Fruit fly (Drosophila melanogaster) whole organism, prepupa: ENCODE measurements around the gene CG14689.

ENCODE experiments used
- Blimp-1 ChIP-seq: fragments of 200-800 bp; sonication (Bioruptor generic); optimal IDR thresholded peaks from 3 replicates; lab custom pipeline; 2017; ENCODE audit warnings: missing biosample characterization, missing genetic modification characterization, mild to moderate bottlenecking, moderate library complexity, missing genetic modification reagents
- CG10669 ChIP-seq: fragments of 200-800 bp; sonication (Bioruptor generic); optimal IDR thresholded peaks from 3 replicates; lab custom pipeline; 2018; ENCODE audit warnings: missing biosample characterization, mild to moderate bottlenecking, missing genetic modification characterization, moderate library complexity
- CG11294 ChIP-seq: fragments of 200-800 bp; sonication (Bioruptor generic); IDR thresholded peaks from 2 replicates; pipeline ENCODE4 v1.3.6; 2022; ENCODE audit warnings: missing biosample characterization, missing genetic modification characterization
- CG11902 ChIP-seq: fragments of 200-800 bp; sonication (Bioruptor generic); optimal IDR thresholded peaks from 3 replicates; lab custom pipeline; 2016; ENCODE audit warnings: missing biosample characterization, missing genetic modification characterization
- CG15336 ChIP-seq: fragments of 200-800 bp; sonication (Bioruptor generic); IDR thresholded peaks from 2 replicates; pipeline ENCODE4 v1.3.6; 2022; ENCODE audit warnings: missing biosample characterization, missing genetic modification characterization
- CG1621 ChIP-seq: fragments of 200-800 bp; sonication (Bioruptor generic); optimal IDR thresholded peaks from 3 replicates; lab custom pipeline; 2018; ENCODE audit warnings: missing biosample characterization, mild to moderate bottlenecking, missing genetic modification characterization
- CG16779 ChIP-seq: fragments of 200-800 bp; sonication (Bioruptor generic); optimal IDR thresholded peaks from 3 replicates; lab custom pipeline; 2017; ENCODE audit warnings: missing biosample characterization, mild to moderate bottlenecking, missing genetic modification characterization
- CG3032 ChIP-seq: fragments of 200-800 bp; optimal IDR thresholded peaks from 2 replicates; lab custom pipeline; 2019; ENCODE audit warnings: missing biosample characterization, mild to moderate bottlenecking, missing genetic modification characterization, moderate library complexity
- CG31627 ChIP-seq: fragments of 200-800 bp; sonication (Bioruptor generic); optimal IDR thresholded peaks from 3 replicates; lab custom pipeline; 2016; ENCODE audit warnings: missing biosample characterization, missing genetic modification characterization
- CG32006 ChIP-seq: fragments of 200-800 bp; sonication (Bioruptor generic); optimal IDR thresholded peaks from 3 replicates; lab custom pipeline; 2017; ENCODE audit warnings: missing biosample characterization, mild to moderate bottlenecking, missing genetic modification characterization
- CG4318 ChIP-seq: fragments of 200-800 bp; sonication (Bioruptor generic); optimal IDR thresholded peaks from 3 replicates; lab custom pipeline; 2017; ENCODE audit warnings: missing biosample characterization, mild to moderate bottlenecking, missing genetic modification characterization
- CG6163 ChIP-seq: fragments of 200-800 bp; sonication (Bioruptor generic); IDR thresholded peaks from 3 replicates; pipeline ENCODE4 v1.3.6; 2022; ENCODE audit warnings: missing biosample characterization, missing genetic modification characterization
- CG6276 ChIP-seq: fragments of 200-800 bp; sonication (Bioruptor generic); optimal IDR thresholded peaks from 2 replicates; lab custom pipeline; 2017; ENCODE audit warnings: missing biosample characterization, mild to moderate bottlenecking, missing genetic modification characterization
- CG6792 ChIP-seq: fragments of 200-800 bp; sonication (Bioruptor generic); optimal IDR thresholded peaks from 3 replicates; lab custom pipeline; 2016; ENCODE audit warnings: missing biosample characterization, missing genetic modification characterization
- CG6808 ChIP-seq: fragments of 200-800 bp; sonication (Bioruptor generic); optimal IDR thresholded peaks from 3 replicates; lab custom pipeline; 2017; ENCODE audit warnings: missing biosample characterization, missing genetic modification characterization, mild to moderate bottlenecking, moderate library complexity, missing genetic modification reagents
- CG6854 ChIP-seq: fragments of 200-800 bp; sonication (Bioruptor generic); optimal IDR thresholded peaks from 2 replicates; lab custom pipeline; 2017; ENCODE audit warnings: missing biosample characterization, mild to moderate bottlenecking, missing genetic modification characterization
- CG8119 ChIP-seq: fragments of 200-800 bp; sonication (Bioruptor generic); IDR thresholded peaks from 3 replicates; pipeline ENCODE4 v1.3.6; 2022; ENCODE audit warnings: missing biosample characterization, missing genetic modification characterization
- CG8319 ChIP-seq: fragments of 200-800 bp; sonication (Bioruptor generic); optimal IDR thresholded peaks from 3 replicates; lab custom pipeline; 2016; ENCODE audit warnings: missing biosample characterization, missing genetic modification characterization
- CG8632 ChIP-seq: fragments of 200-800 bp; sonication (Bioruptor generic); optimal IDR thresholded peaks from 3 replicates; lab custom pipeline; 2016; ENCODE audit warnings: missing biosample characterization, missing genetic modification characterization
- CG9139 ChIP-seq: fragments of 200-800 bp; sonication (Bioruptor generic); optimal IDR thresholded peaks from 3 replicates; lab custom pipeline; 2017; ENCODE audit warnings: missing biosample characterization, mild to moderate bottlenecking, missing genetic modification characterization
- Eip78C ChIP-seq: fragments of 200-800 bp; sonication (Bioruptor generic); peaks from one replicate; lab custom pipeline; 2016; ENCODE audit warnings: missing biosample characterization, missing genetic modification characterization
- Eip93F ChIP-seq: fragments of 200-800 bp; sonication (Bioruptor generic); optimal IDR thresholded peaks from 2 replicates; lab custom pipeline; 2016; ENCODE audit warnings: missing biosample characterization, mild to moderate bottlenecking, missing genetic modification characterization
- Ets21C ChIP-seq: fragments of 200-800 bp; sonication (Bioruptor generic); optimal IDR thresholded peaks from 3 replicates; lab custom pipeline; 2016; ENCODE audit warnings: missing biosample characterization, missing genetic modification characterization
- Gug ChIP-seq: fragments of 200-800 bp; sonication (Bioruptor generic); IDR thresholded peaks from 2 replicates; pipeline ENCODE4 v1.3.6; 2022; ENCODE audit warnings: missing biosample characterization, missing genetic modification characterization
- Hr39 ChIP-seq: fragments of 200-800 bp; sonication (Bioruptor generic); optimal IDR thresholded peaks from 2 replicates; lab custom pipeline; 2016; ENCODE audit warnings: missing biosample characterization, missing genetic modification characterization
- Hr4 ChIP-seq: fragments of 200-800 bp; sonication (Bioruptor generic); optimal IDR thresholded peaks from 3 replicates; lab custom pipeline; 2016; ENCODE audit warnings: missing biosample characterization, missing genetic modification characterization
- Lpt ChIP-seq: fragments of 200-800 bp; sonication (Bioruptor generic); optimal IDR thresholded peaks from 3 replicates; lab custom pipeline; 2016; ENCODE audit warnings: missing biosample characterization, missing genetic modification characterization
- Met ChIP-seq: fragments of 200-800 bp; sonication (Bioruptor generic); optimal IDR thresholded peaks from 3 replicates; lab custom pipeline; 2016; ENCODE audit warnings: missing biosample characterization, missing genetic modification characterization
- Smox ChIP-seq: fragments of 200-800 bp; sonication (Bioruptor generic); optimal IDR thresholded peaks from 3 replicates; lab custom pipeline; 2016; ENCODE audit warnings: missing biosample characterization, missing genetic modification characterization
- Sox102F ChIP-seq: fragments of 200-800 bp; sonication (Bioruptor generic); optimal IDR thresholded peaks from 2 replicates; lab custom pipeline; 2016; ENCODE audit warnings: missing biosample characterization, mild to moderate bottlenecking, missing genetic modification characterization
- achi ChIP-seq: fragments of 200-800 bp; sonication (Bioruptor generic); optimal IDR thresholded peaks from 3 replicates; lab custom pipeline; 2016; ENCODE audit warnings: missing biosample characterization, missing genetic modification characterization
- cyc ChIP-seq: fragments of 200-800 bp; sonication (Bioruptor generic); optimal IDR thresholded peaks from 3 replicates; lab custom pipeline; 2016; ENCODE audit warnings: missing biosample characterization, missing genetic modification characterization
- dac ChIP-seq: fragments of 200-800 bp; sonication (Bioruptor generic); optimal IDR thresholded peaks from 2 replicates; lab custom pipeline; 2017; ENCODE audit warnings: missing biosample characterization, mild to moderate bottlenecking, missing genetic modification characterization
- dsx ChIP-seq: fragments of 200-800 bp; optimal IDR thresholded peaks from 3 replicates; lab custom pipeline; 2019; ENCODE audit warnings: missing biosample characterization, mild to moderate bottlenecking, missing genetic modification characterization, moderate library complexity; ENCODE audit not compliant: poor library complexity, severe bottlenecking
- eg ChIP-seq: fragments of 200-800 bp; sonication (Bioruptor generic); IDR thresholded peaks from 3 replicates; pipeline ENCODE4 v1.3.6; 2022; ENCODE audit warnings: missing biosample characterization, missing genetic modification characterization
- fd59A ChIP-seq: fragments of 200-800 bp; sonication (Bioruptor generic); optimal IDR thresholded peaks from 2 replicates; lab custom pipeline; 2017; ENCODE audit warnings: missing biosample characterization, mild to moderate bottlenecking, missing genetic modification characterization, missing genetic modification reagents
- fd85E ChIP-seq: fragments of 200-800 bp; sonication (Bioruptor generic); optimal IDR thresholded peaks from 3 replicates; lab custom pipeline; 2016; ENCODE audit warnings: missing biosample characterization, missing genetic modification characterization
- net ChIP-seq: fragments of 200-800 bp; sonication (Bioruptor generic); optimal IDR thresholded peaks from 3 replicates; lab custom pipeline; 2016; ENCODE audit warnings: missing biosample characterization, missing genetic modification characterization
- pdm3 ChIP-seq: fragments of 200-800 bp; sonication (Bioruptor generic); optimal IDR thresholded peaks from 3 replicates; lab custom pipeline; 2016; ENCODE audit warnings: missing biosample characterization, missing genetic modification characterization
- salr ChIP-seq, 2 experiments: fragments of 200-800 bp; sonication (Bioruptor generic); optimal IDR thresholded peaks; 3 replicates each; lab custom pipeline; 2016 to 2018; ENCODE audit warnings: missing biosample characterization in 2 of 2, missing genetic modification characterization in 2 of 2, mild to moderate bottlenecking in 1 of 2
- spab ChIP-seq: fragments of 200-800 bp; sonication (Bioruptor generic); optimal IDR thresholded peaks from 2 replicates; lab custom pipeline; 2017; ENCODE audit warnings: missing biosample characterization, mild to moderate bottlenecking, missing genetic modification characterization, missing genetic modification reagents
- ss ChIP-seq, 2 experiments: fragments of 200-800 bp; sonication (Bioruptor generic); optimal IDR thresholded peaks; 2 replicates in 1 of 2; 3 replicates in 1 of 2; lab custom pipeline; 2017 to 2018; ENCODE audit warnings: mild to moderate bottlenecking in 2 of 2, missing biosample characterization in 2 of 2, missing genetic modification characterization in 2 of 2, moderate library complexity in 1 of 2
- topi ChIP-seq: fragments of 200-800 bp; sonication (Bioruptor generic); optimal IDR thresholded peaks from 3 replicates; lab custom pipeline; 2016; ENCODE audit warnings: missing biosample characterization, missing genetic modification characterization

The CG14689 gene

dm6 chr3R:10684284-10684683 is 26.8 kb downstream of the CG14689 start (continued):
- TF ChIP-seq CG9139 (no peak), dac (peak; percentile 28), CG8319 (no peak), CG4318 (GFP tag; lab: Kevin White, UChicago) (peak; percentile 60), fd85E (GFP tag; lab: Kevin White, UChicago) (no peak), CG10669 (GFP tag; lab: Kevin White, UChicago) (no peak), Lpt (GFP tag; lab: Kevin White, UChicago) (peak; percentile 58)

- TF ChIP-seq CG8632 (GFP tag; lab: Kevin White, UChicago) (no peak), Eip78C (GFP tag; lab: Kevin White, UChicago) (peak; percentile 11), CG3032 (no peak)
- TF ChIP-seq, all 60 proteins: peak for 1
Measured at dm6 chr3R:10683226-10683625, 27.8 kb downstream of the CG14689 start.

dm6 chr3R:10681682-10681962 is 29.4 kb downstream of the CG14689 start:
- no peak for TF ChIP-seq CG6276
- TF ChIP-seq Gug (GFP tag; lab: Robert Waterston, UW) = peak; percentile 46
- peak; percentile 19 for TF ChIP-seq Eip78C (GFP tag; lab: Kevin White, UChicago)
- peak; percentile 33; the same call in 1 of the 2 replicates for TF ChIP-seq CG11294 (GFP tag; lab: Robert Waterston, UW)
- TF ChIP-seq CG8119 (GFP tag; lab: Robert Waterston, UW) = peak; percentile 45; the same call in 2 of the 3 replicates
- TF ChIP-seq CG6854 (GFP tag; lab: Kevin White, UChicago) = no peak
- peak; percentile 81 for TF ChIP-seq eg (GFP tag; lab: Robert Waterston, UW)
- TF ChIP-seq CG15336 (GFP tag; lab: Robert Waterston, UW) = peak; percentile 60
- no peak for TF ChIP-seq cyc
- peak; percentile 62 for TF ChIP-seq CG6163 (GFP tag; lab: Robert Waterston, UW)
- TF ChIP-seq CG9139 = no peak

- peak; percentile 84 for TF ChIP-seq achi (GFP tag; lab: Kevin White, UChicago)
- TF ChIP-seq fd59A (GFP tag; lab: Kevin White, UChicago) = peak; percentile 78
- TF ChIP-seq salr (GFP tag; optimal IDR thresholded peaks at IDR 0.05; lab: Kevin White, UChicago) = peak; percentile 72 to 73
- peak; percentile 55 to 57 for TF ChIP-seq ss (GFP tag; optimal IDR thresholded peaks at IDR 0.05; lab: Kevin White, UChicago)
- peak; percentile 78 for TF ChIP-seq CG4318 (GFP tag; lab: Kevin White, UChicago)
- peak; percentile 79 for TF ChIP-seq Met (GFP tag; lab: Kevin White, UChicago)
- peak; percentile 86 for TF ChIP-seq cyc
- peak; percentile 90 for TF ChIP-seq CG32006 (GFP tag; lab: Kevin White, UChicago)
- TF ChIP-seq topi (GFP tag; lab: Kevin White, UChicago) = peak; percentile 85
- peak; percentile 89 for TF ChIP-seq CG31627 (GFP tag; lab: Kevin White, UChicago)
- peak; percentile 77 for TF ChIP-seq CG6276
- peak; percentile 66 for TF ChIP-seq CG16779 (tag; lab: Kevin White, UChicago)
- TF ChIP-seq net (GFP tag; lab: Kevin White, UChicago) = peak; percentile 81
- peak; percentile 59 for TF ChIP-seq dsx (GFP tag; lab: Kevin White, UChicago)
- peak; percentile 88 for TF ChIP-seq CG6792
- peak; percentile 54 for TF ChIP-seq CG6808 (GFP tag; lab: Kevin White, UChicago)
- TF ChIP-seq Lpt (GFP tag; lab: Kevin White, UChicago) = peak; percentile 79
- TF ChIP-seq Blimp-1 (GFP tag; lab: Kevin White, UChicago) = no peak
- TF ChIP-seq Smox = peak; percentile 70
- peak; percentile 88 for TF ChIP-seq Hr4 (GFP tag; lab: Kevin White, UChicago)
- peak; percentile 98 for TF ChIP-seq Eip78C (GFP tag; lab: Kevin White, UChicago)
- TF ChIP-seq CG8319 = peak; percentile 81
- TF ChIP-seq CG1621 = peak; percentile 80
- TF ChIP-seq spab (GFP tag; lab: Kevin White, UChicago) = peak; percentile 59
- peak; percentile 79 for TF ChIP-seq Ets21C
- TF ChIP-seq pdm3 = peak; percentile 91
- peak; percentile 32 for TF ChIP-seq fd85E (GFP tag; lab: Kevin White, UChicago)
- no peak for TF ChIP-seq Eip93F (GFP tag; lab: Kevin White, UChicago)
- peak; percentile 79 for TF ChIP-seq CG11902 (GFP tag; lab: Kevin White, UChicago)
- TF ChIP-seq CG9139 = peak; percentile 34
- TF ChIP-seq Hr39 (GFP tag; lab: Kevin White, UChicago) = peak; percentile 87
- TF ChIP-seq Sox102F (GFP tag; lab: Kevin White, UChicago) = peak; percentile 81
Measured at dm6 chr3R:10680825-10681681, 30.0 kb downstream of the CG14689 start, which contains the start of gene Phyhd1. Phyhd1 (minus strand) TSS chr3R:10680925.
